Fruit fly (Drosophila melanogaster): ENCODE measurements around the gene chico.

The chico gene

DNA sequence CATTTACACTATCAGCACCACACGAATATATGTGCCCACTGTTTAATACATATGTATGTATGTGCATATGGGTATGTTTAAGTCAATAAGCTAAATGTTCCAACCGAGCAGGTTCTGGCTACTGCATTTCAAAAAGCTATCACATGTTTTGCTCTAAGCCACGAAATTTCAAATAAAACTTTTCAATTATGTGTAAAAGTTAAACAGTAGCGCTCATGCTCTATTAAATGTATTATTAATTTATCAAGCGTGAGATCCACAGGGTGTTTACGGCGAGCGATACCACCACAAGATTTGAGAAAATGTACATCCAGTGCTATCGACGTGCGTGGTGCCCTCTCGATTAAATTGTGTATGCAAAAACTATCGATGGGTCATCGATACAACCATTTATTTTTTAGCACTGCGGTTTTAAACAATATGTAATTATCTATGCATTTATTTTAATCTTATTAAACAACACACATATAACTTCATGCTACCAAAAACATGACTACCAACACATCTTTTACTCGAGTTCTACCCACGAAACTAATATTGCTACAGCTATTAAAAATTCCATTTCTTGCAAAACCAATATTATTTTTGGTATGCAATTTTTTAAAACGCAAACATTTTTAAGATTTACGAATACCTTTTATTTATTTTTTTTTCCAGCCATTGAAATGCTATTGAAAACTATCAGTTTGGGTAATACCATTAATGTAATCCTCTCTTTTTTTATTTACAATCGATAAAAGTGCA lies 14.0 kb upstream of the chico start, which contains the start of gene Pten (continued):
- TF ChIP-seq Taf1 (GFP tag; IDR thresholded peaks at IDR 0.05) (0 out of 2 replicates have a peak, but pooled peaks have one; percentile 18), tin (GFP tag; optimal IDR thresholded peaks at IDR 0.05) (peak; percentile 50), CG1024 (GFP tag; IDR thresholded peaks at IDR 0.05) (peak; percentile 90), pum (GFP tag; optimal IDR thresholded peaks at IDR 0.05) (peak; percentile 60), CG4854 (GFP tag; optimal IDR thresholded peaks at IDR 0.05) (peak; percentile 48), Sry-δ (GFP tag; optimal IDR thresholded peaks at IDR 0.05) (peak; percentile 79), CG14050 (GFP tag; IDR thresholded peaks at IDR 0.05) (peak; percentile 43; the same call in 2 of the 3 replicates), CrebB (tag; optimal IDR thresholded peaks at IDR 0.05) (no peak), org-1 (GFP tag; optimal IDR thresholded peaks at IDR 0.05) (no peak), ham (GFP tag; IDR thresholded peaks at IDR 0.05) (no peak), Hr3 (GFP tag; optimal IDR thresholded peaks at IDR 0.05) (peak; percentile 58), CG16813 (GFP tag; IDR thresholded peaks at IDR 0.05; ENCODE audit: partially characterized antibody) (peak; percentile 92), Ravus (GFP tag; IDR thresholded peaks at IDR 0.05) (no peak; the same call in 1 of the 2 replicates), CG12236 (GFP tag; optimal IDR thresholded peaks at IDR 0.05) (no peak), Elba2 (GFP tag; optimal IDR thresholded peaks at IDR 0.05) (peak; percentile 12), pfk (GFP tag; optimal IDR thresholded peaks at IDR 0.05) (peak; percentile 61), psq (GFP tag; optimal IDR thresholded peaks at IDR 0.05) (peak; percentile 33), CHES-1-like (GFP tag; optimal IDR thresholded peaks at IDR 0.05) (peak; percentile 29), HLH54F (GFP tag; optimal IDR thresholded peaks at IDR 0.05) (peak; percentile 51), CG16863 (GFP tag; optimal IDR thresholded peaks at IDR 0.05) (peak; percentile 60), jumu (GFP tag; optimal IDR thresholded peaks at IDR 0.05) (peak; percentile 64), Poxn (GFP tag; IDR thresholded peaks at IDR 0.05) (no peak), tna (GFP tag; IDR thresholded peaks at IDR 0.05; ENCODE audit: partially characterized antibody) (peak; percentile 88), BtbVII (GFP tag; optimal IDR thresholded peaks at IDR 0.05) (peak; percentile 38), en (GFP tag; optimal IDR thresholded peaks at IDR 0.05) (peak; percentile 51), Oli (tag; optimal IDR thresholded peaks at IDR 0.05) (no peak), CG17186 (GFP tag; optimal IDR thresholded peaks at IDR 0.05) (peak; percentile 44), ab (GFP tag; optimal IDR thresholded peaks at IDR 0.05) (no peak), Eip74EF (GFP tag; optimal IDR thresholded peaks at IDR 0.05) (no peak), CG1647 (GFP tag; optimal IDR thresholded peaks at IDR 0.05) (peak; percentile 38), Usf (GFP tag; optimal IDR thresholded peaks at IDR 0.05) (no peak), fd102C (GFP tag; optimal IDR thresholded peaks at IDR 0.05) (peak; percentile 44), sens (GFP tag) (peak; percentile 96), Sox102F (GFP tag; optimal IDR thresholded peaks at IDR 0.05) (no peak), CG32767 (GFP tag; IDR thresholded peaks at IDR 0.05) (peak; percentile 78), vfl (GFP tag; optimal IDR thresholded peaks at IDR 0.05) (no peak), CG16815 (GFP tag; optimal IDR thresholded peaks at IDR 0.05) (no peak), Stat92E (GFP tag; optimal IDR thresholded peaks at IDR 0.05) (no peak), CG7963 (GFP tag; IDR thresholded peaks at IDR 0.05; ENCODE audit: partially characterized antibody) (peak; percentile 90), Bgb (GFP tag; IDR thresholded peaks at IDR 0.05; ENCODE audit: partially characterized antibody) (peak; percentile 91), caup (GFP tag; optimal IDR thresholded peaks at IDR 0.05; ENCODE audit: severe bottlenecking) (no peak), CG6175 (GFP tag; IDR thresholded peaks at IDR 0.05) (no peak), Bdp1 (GFP tag; optimal IDR thresholded peaks at IDR 0.05) (no peak), CG10959 (GFP tag; IDR thresholded peaks at IDR 0.05) (no peak), CG13424 (tag; optimal IDR thresholded peaks at IDR 0.05) (peak; percentile 56), gfzf (GFP tag; optimal IDR thresholded peaks at IDR 0.05) (peak; percentile 10), CG31224 (GFP tag; IDR thresholded peaks at IDR 0.05) (no peak), Dip3 (GFP tag; optimal IDR thresholded peaks at IDR 0.05) (peak; percentile 58), pnt (GFP tag; optimal IDR thresholded peaks at IDR 0.05) (peak; percentile 58)
